Fruit fly (Drosophila melanogaster) Kc167 (cell line): Measurements from ENCODE around the gene Mkp.

Experiments
- Myc ChIP-seq: fragments of >200 bp; optimal IDR thresholded peaks from 2 replicates; lab custom pipeline; 2017; ENCODE audit warnings: missing external identifiers
- Sin3A ChIP-seq: fragments of >200 bp; optimal IDR thresholded peaks from 2 replicates; lab custom pipeline; 2018; ENCODE audit warnings: missing external identifiers
- h ChIP-seq: fragments of >200 bp; optimal IDR thresholded peaks from 3 replicates; lab custom pipeline; 2018; ENCODE audit warnings: missing external identifiers
- insv ChIP-seq: fragments of >200 bp; optimal IDR thresholded peaks from 3 replicates; lab custom pipeline; 2018; ENCODE audit warnings: missing external identifiers
- psq ChIP-seq: fragments of >200 bp; optimal IDR thresholded peaks from 2 replicates; lab custom pipeline; 2017; ENCODE audit warnings: missing external identifiers
- ttk ChIP-seq: sonication (Bioruptor generic); optimal IDR thresholded peaks from 2 replicates; lab custom pipeline; 2017; ENCODE audit warnings: missing external identifiers

Gene Mkp

DNA sequence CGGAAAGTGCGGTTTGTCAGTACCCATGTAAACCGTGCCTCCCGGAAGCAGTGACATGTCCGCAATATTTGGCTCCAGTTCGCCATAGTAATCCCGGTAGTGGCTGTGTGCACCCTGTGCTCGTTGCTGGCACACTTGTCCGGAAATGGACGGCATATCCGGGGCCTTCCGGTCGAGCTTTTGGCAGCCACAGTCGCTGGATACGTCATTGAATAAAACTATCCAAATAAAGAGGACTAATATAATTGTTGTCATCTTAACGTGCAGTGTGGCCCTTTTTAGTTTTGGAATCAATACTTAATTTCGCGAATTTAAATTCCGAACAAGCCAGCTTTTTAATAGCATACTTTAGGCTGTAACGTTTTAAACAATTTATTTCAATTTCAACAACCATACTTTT lies 8.4 kb downstream of the Mkp start, which contains the start of gene CG7049:
TSS of gene CG7049 (minus strand) at position 280 of the 400 bp plus-strand sequence.
- TF ChIP-seq psq (lab: Kevin White, UChicago): no peak
- no peak for TF ChIP-seq Sin3A (lab: Kevin White, UChicago)
- TF ChIP-seq h (lab: Kevin White, UChicago): no peak
- TF ChIP-seq insv (lab: Kevin White, UChicago): no peak

dm6 chr3L:174501-174900 lies 9.8 kb downstream of the Mkp start:
- TF ChIP-seq ttk (lab: Kevin White, UChicago): no peak
- no peak for TF ChIP-seq Myc (lab: Kevin White, UChicago)
- TF ChIP-seq Sin3A (lab: Kevin White, UChicago): no peak
- no peak for TF ChIP-seq insv (lab: Kevin White, UChicago)
- TF ChIP-seq psq (lab: Kevin White, UChicago): no peak
- TF ChIP-seq h (lab: Kevin White, UChicago): no peak

DNA sequence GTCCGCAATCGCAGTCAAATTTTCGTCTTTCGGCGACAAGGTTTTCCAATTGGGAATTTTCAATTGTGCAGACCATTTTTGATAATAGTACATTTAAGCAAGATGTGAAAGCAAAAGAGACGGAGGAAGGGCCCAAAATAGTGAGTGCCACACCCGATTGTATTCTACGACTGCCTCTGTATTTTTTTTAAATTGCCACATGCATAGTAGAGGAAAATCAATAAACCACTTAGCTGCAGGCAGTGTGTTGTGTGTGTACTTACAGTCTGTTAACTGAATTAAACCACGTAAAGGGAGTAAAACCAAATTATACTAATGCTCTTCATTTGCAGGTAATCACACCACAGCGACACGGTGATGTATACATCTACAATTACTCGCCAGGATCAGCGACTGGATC lies 12.6 kb downstream of the Mkp start:
- no peak for TF ChIP-seq Sin3A (lab: Kevin White, UChicago)
- no peak for TF ChIP-seq Myc (lab: Kevin White, UChicago)
- TF ChIP-seq psq (lab: Kevin White, UChicago): no peak
- TF ChIP-seq h (lab: Kevin White, UChicago): no peak
- no peak for TF ChIP-seq ttk (lab: Kevin White, UChicago)
- TF ChIP-seq insv (lab: Kevin White, UChicago): no peak

DNA sequence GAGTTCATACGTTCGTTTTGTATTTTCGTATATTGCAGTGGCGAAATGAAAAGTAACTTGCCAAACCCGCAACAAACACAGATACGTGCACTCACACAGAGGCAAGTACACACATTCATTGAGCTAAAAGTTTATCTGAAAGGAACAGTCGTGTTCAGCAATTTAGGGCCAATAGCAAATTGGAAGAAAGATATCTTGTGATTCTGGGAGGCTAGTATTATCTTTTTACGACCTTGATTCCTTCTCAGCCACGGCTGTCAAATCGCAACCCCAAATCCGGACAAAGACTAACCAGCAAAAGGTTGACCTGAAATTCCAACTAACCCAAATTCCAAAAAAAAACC lies 17.6 kb downstream of the Mkp start:
- no peak for TF ChIP-seq Myc (lab: Kevin White, UChicago)

- TF ChIP-seq Sin3A (lab: Kevin White, UChicago) (no peak), h (lab: Kevin White, UChicago) (no peak), insv (lab: Kevin White, UChicago) (no peak), psq (lab: Kevin White, UChicago) (no peak), Myc (lab: Kevin White, UChicago) (no peak), ttk (lab: Kevin White, UChicago) (no peak)
Measured at dm6 chr3L:165981-166788, 18.2 kb downstream of the Mkp start.

DNA sequence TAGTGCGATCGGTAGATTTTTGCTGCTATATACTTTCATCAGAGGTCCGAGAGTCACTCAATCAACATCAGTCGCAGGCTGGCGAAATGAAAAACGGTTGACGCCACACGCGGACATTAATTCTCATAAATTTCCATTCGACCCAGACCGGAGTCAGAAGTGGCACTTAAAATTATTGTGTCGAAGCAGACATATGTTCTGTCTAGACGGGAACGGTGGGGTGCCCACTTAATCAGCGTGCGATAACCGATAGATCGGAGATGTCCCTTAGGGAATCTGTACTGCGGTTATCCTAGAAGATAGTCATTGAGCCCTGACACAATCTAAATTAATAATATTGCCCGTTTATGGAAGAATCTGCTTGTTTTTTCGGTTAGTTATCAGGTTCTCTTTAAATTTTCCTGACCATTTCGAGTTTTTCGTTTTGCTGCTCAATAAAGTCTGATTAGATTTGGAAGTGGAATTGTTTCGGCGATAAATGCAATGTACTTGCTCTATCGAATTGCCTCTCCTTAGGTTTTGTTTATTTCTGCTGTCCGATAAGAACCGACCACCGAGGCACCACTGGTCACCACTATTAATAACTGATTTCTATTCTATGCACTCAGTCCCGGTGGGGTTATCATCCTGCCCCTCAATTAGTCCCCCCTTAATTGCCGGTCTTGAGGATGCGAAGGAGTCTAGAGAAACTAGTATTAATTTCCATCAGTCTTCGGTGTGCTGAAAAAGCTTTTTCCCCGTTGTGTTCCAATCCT lies 22.3 kb downstream of the Mkp start:
- TF ChIP-seq ttk (lab: Kevin White, UChicago): no peak
- TF ChIP-seq h (lab: Kevin White, UChicago): no peak
- no peak for TF ChIP-seq insv (lab: Kevin White, UChicago)
- TF ChIP-seq psq (lab: Kevin White, UChicago): no peak

- TF ChIP-seq insv (lab: Kevin White, UChicago): no peak
- TF ChIP-seq Sin3A (lab: Kevin White, UChicago): no peak
- TF ChIP-seq ttk (lab: Kevin White, UChicago): no peak
- no peak for TF ChIP-seq h (lab: Kevin White, UChicago)
- TF ChIP-seq Myc (lab: Kevin White, UChicago): no peak
- TF ChIP-seq psq (lab: Kevin White, UChicago): no peak
Measured at dm6 chr3L:160446-161094, 23.8 kb downstream of the Mkp start.

DNA sequence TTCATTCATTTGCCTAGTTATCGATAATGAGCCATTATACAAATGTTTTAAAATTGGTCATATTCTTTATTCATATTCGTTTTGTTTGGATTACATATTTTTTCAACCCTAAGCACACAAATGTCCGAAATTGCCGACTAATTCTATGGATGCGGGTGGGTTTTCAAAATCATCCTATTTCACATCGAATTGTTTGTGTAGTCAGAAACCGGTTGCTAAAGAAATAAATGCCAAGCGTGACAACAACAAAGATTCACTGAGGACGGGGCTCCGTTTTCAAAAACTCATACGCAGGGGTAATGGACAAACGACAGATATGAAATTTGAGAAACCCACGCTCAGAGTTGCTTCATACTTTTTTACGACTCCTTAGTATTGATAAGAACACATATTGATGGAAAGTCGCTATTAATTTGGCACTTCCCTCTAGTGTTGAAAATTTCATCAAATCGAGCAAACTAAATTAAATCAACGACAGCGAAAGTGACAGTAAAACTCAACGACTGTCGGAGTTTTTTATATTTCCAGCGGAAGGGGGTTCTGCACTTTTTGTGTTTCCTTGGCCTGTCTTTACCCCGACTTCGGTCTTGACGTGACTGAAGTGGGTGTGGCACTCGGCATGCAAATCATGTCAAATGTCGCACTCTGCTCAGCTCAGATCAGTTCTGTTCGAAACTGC lies 24.8 kb downstream of the Mkp start:
- no peak for TF ChIP-seq h (lab: Kevin White, UChicago)
- no peak for TF ChIP-seq Myc (lab: Kevin White, UChicago)
- no peak for TF ChIP-seq ttk (lab: Kevin White, UChicago)
- no peak for TF ChIP-seq Sin3A (lab: Kevin White, UChicago)

DNA sequence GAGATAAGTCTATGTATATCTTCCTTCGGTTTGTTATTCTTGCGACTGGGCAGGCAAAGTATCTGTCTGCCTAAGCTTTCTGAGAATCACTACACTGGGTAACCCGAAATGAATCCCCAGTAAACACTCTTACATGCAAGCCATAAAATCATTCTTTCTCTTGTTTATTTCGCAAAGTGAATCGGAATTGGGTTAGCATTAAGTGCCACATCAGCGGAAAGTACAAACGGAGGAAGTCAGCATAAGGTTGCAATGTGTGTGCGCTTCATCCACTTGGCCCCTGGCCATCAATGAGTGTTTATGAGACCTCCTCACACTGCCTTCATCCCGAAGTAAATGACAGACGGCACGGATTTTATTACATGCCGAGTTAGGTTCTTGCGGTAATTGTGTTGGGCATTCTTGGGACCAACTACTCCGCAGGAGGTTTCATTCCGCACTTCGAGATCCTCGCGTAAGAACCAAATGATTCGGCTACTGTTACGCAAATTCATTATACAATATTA lies 26.6 kb downstream of the Mkp start:
- TF ChIP-seq psq (lab: Kevin White, UChicago) (no peak), insv (lab: Kevin White, UChicago) (no peak), h (lab: Kevin White, UChicago) (no peak), Myc (lab: Kevin White, UChicago) (no peak), ttk (lab: Kevin White, UChicago) (no peak), Sin3A (lab: Kevin White, UChicago) (no peak)

DNA sequence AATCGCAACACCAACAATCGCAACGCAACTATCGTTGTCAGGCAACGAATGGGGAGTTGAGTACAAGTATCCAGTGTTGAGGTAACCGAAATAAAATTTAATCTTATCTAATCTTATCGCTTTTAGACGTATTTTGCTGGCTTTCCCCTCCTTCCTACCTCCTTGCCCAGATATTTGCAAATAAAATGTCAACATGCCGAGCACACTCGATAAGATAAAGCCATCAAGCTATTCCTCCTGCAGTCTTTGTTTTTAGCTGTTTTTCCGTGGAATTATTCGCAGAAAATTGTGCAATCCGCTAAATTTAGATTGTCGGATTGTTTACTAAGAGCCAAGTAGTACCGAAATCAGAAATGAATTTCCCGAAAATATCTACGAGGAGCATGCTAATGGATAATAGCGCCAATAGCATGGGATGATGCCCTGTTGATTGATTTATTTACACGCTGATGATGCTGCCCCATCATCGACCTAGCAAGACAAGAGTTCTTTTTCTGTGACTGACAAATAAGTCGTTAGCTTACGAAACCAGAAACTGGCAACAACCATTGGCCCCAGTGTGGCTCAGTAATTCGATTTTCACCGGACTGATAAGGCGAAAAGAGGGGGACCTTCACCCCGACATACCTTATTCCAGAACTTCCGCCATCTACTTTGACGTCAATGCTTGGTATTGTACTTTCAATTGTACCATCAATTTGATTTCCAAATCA lies 27.6 kb downstream of the Mkp start:
- no peak for TF ChIP-seq h (lab: Kevin White, UChicago)
- TF ChIP-seq insv (lab: Kevin White, UChicago): no peak
- no peak for TF ChIP-seq Myc (lab: Kevin White, UChicago)
- TF ChIP-seq ttk (lab: Kevin White, UChicago): no peak
- TF ChIP-seq psq (lab: Kevin White, UChicago): no peak
- no peak for TF ChIP-seq Sin3A (lab: Kevin White, UChicago)
